Worm (Caenorhabditis elegans) whole organism, L2 larva: ENCODE results near the gene frpr-17.

Source experiments
- ama-1 ChIP-seq: fragments of 150-350 bp; optimal IDR thresholded peaks from 2 replicates; lab custom pipeline; 2018; ENCODE audit warnings: inconsistent platforms
- elt-3 ChIP-seq: sonication (generic microtip); optimal IDR thresholded peaks from 2 replicates; lab custom pipeline; 2017; ENCODE audit warnings: missing biosample characterization, missing genetic modification characterization
- lin-13 ChIP-seq: fragments of 150-350 bp; optimal IDR thresholded peaks from 2 replicates; lab custom pipeline; 2014; ENCODE audit warnings: missing biosample characterization, missing genetic modification reagents, missing genetic modification characterization
- nhr-11 ChIP-seq: fragments of 150-350 bp; optimal IDR thresholded peaks from 2 replicates; lab custom pipeline; 2014; ENCODE audit warnings: missing biosample characterization, missing genetic modification characterization
- nhr-25 ChIP-seq: fragments of 150-350 bp; sonication (generic microtip); optimal IDR thresholded peaks from 3 replicates; lab custom pipeline; 2014; ENCODE audit warnings: missing biosample characterization, missing genetic modification characterization
- nhr-6 ChIP-seq: fragments of 150-350 bp; optimal IDR thresholded peaks from 2 replicates; lab custom pipeline; 2014; ENCODE audit warnings: missing biosample characterization, missing genetic modification characterization
- nhr-77 ChIP-seq: fragments of 150-350 bp; optimal IDR thresholded peaks from 2 replicates; lab custom pipeline; 2014; ENCODE audit warnings: missing biosample characterization, missing genetic modification characterization
- skn-1 ChIP-seq: sonication (generic microtip); optimal IDR thresholded peaks from 2 replicates; lab custom pipeline; 2017; ENCODE audit warnings: missing biosample characterization, missing genetic modification characterization
- unc-62 ChIP-seq: fragments of 150-350 bp; optimal IDR thresholded peaks from 2 replicates; lab custom pipeline; 2014; ENCODE audit warnings: missing biosample characterization, missing genetic modification reagents, missing genetic modification characterization

DNA sequence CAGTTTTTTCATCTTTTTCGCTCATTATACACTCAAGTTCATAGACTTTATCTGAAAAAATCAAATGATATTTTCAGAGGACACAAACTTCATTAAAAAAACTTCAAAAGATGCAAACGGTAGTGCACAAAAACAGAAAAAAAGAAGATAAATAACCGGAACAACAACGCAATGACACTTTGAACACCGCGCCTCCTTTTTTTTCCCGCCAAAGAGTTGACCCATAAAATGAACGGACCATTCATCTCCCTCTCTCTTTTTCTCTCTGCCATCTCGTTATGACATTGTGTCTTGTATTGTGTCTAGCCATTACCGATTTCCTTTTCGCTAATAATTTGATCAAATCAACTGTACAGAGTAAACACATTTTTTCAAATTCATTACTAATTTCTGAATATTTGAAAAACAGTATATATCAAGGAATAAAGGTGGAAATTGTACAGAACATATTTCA lies 15.6 kb downstream of the frpr-17 start, which contains the start of gene F23D12.2:
- no peak for TF ChIP-seq ama-1 (lab: Kevin White, UChicago)
- no peak for TF ChIP-seq nhr-11 (tag; lab: Kevin White, UChicago)
- TF ChIP-seq nhr-77 (tag; lab: Kevin White, UChicago): no peak
- TF ChIP-seq unc-62: no peak
- TF ChIP-seq nhr-25 (tag; lab: Kevin White, UChicago): no peak
- TF ChIP-seq nhr-6 (tag; lab: Kevin White, UChicago): no peak
- TF ChIP-seq skn-1: no peak
- no peak for TF ChIP-seq lin-13
- TF ChIP-seq elt-3: no peak
